Fruit fly (Drosophila melanogaster) whole organism, prepupa: ENCODE measurements at regions not wholly inside any gene's neighbourhood (a gene's known extent, or its start where the extent isn't known, plus 50 kb on each side); places are given as distances from the start of the nearest gene placed in this dataset.
A peak's percentile ranks its signal among the peaks of the same experiment; 100 is the strongest.

ENCODE experiments used
- acj6 ChIP-seq: fragments of 200-800 bp; sonication (Bioruptor generic); optimal IDR thresholded peaks from 3 replicates; lab custom pipeline; 2016; ENCODE audit warnings: missing biosample characterization, missing genetic modification characterization
- svp ChIP-seq: fragments of 200-800 bp; sonication (Bioruptor generic); peaks from one replicate; lab custom pipeline; 2016; ENCODE audit warnings: missing biosample characterization, missing genetic modification characterization

DNA sequence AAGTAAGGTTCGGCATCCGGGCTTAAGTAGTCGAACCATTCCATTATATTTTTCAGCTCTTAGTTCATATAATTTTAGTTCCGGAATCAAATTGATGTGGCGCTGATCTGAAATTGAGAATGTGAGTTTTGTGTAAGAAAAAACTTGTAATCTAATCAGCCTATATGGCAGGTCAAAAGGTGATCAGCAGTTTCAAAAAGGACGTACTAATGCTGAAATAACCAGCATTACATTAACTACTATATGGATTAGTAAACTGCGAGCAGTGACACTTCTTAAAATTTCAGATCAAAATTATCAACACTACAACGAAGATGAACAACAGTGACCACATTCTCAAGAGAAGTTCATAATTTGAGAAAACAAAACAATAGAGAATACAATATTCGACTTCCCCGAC, 81.4 kb upstream of the FASN3 start:
- no peak for TF ChIP-seq acj6
- TF ChIP-seq svp (GFP tag; lab: Kevin White, UChicago), result peak; percentile 6
